Worm (Caenorhabditis elegans) whole organism, L4/young adult: ENCODE measurements around the gene F41H10.1.

ENCODE experiments used
- dao-5 ChIP-seq: sonication (generic microtip); optimal IDR thresholded peaks from 2 replicates; lab custom pipeline; 2016; ENCODE audit warnings: missing genotype, missing genetic modification characterization, moderate library complexity, missing compliant biosample characterization
- him-1 ChIP-seq: sonication (generic microtip); optimal IDR thresholded peaks from 2 replicates; lab custom pipeline; 2016; ENCODE audit warnings: missing genotype, missing genetic modification reagents, missing genetic modification characterization, missing compliant biosample characterization

ce11 chrIV:5354124-5354523 lies 28.6 kb upstream of the F41H10.1 start, which contains the start of gene Y4C6B.1:
- TF ChIP-seq dao-5 (tag; lab: Kevin White, UChicago) (no peak), him-1 (no peak)
